Fruit fly (Drosophila melanogaster) whole organism, embryonic: Measurements from ENCODE around the gene CG46462.

Source experiments
- BEAF-32 ChIP-seq: fragments of 200-800 bp; sonication (Bioruptor generic); optimal IDR thresholded peaks from 3 replicates; lab custom pipeline; 2017; ENCODE audit warnings: missing biosample characterization, missing genetic modification characterization, mild to moderate bottlenecking, moderate library complexity, missing genetic modification reagents
- Bteb2 ChIP-seq: fragments of 200-800 bp; sonication (Bioruptor generic); optimal IDR thresholded peaks from 2 replicates; lab custom pipeline; 2016; ENCODE audit warnings: missing biosample characterization, missing genetic modification characterization
- CG10209 ChIP-seq: fragments of 200-800 bp; sonication (Bioruptor generic); optimal IDR thresholded peaks from 3 replicates; lab custom pipeline; 2017; ENCODE audit warnings: missing biosample characterization, mild to moderate bottlenecking, missing genetic modification characterization, missing genetic modification reagents
- CG11398 ChIP-seq: fragments of 200-800 bp; sonication (Bioruptor generic); optimal IDR thresholded peaks from 2 replicates; lab custom pipeline; 2016; ENCODE audit warnings: missing biosample characterization, missing genetic modification characterization
- CG13287 ChIP-seq: fragments of 200-800 bp; sonication (Bioruptor generic); IDR thresholded peaks from 2 replicates; pipeline ENCODE4 v1.3.6; 2022; ENCODE audit warnings: missing biosample characterization, missing genetic modification characterization; ENCODE audit not compliant: partially characterized antibody
- CG14050 ChIP-seq: fragments of 200-800 bp; sonication (Bioruptor generic); IDR thresholded peaks from 3 replicates; pipeline ENCODE4 v1.3.6; 2022; ENCODE audit warnings: missing biosample characterization, missing genetic modification characterization
- CG16815 ChIP-seq: fragments of 200-800 bp; sonication (Bioruptor generic); optimal IDR thresholded peaks from 3 replicates; lab custom pipeline; 2017; ENCODE audit warnings: missing biosample characterization, mild to moderate bottlenecking, missing genetic modification characterization
- CG16863 ChIP-seq: fragments of 200-800 bp; sonication (Bioruptor generic); optimal IDR thresholded peaks from 3 replicates; lab custom pipeline; 2016; ENCODE audit warnings: missing biosample characterization, missing genetic modification characterization
- CG17328 ChIP-seq: fragments of 200-800 bp; sonication (Bioruptor generic); IDR thresholded peaks from 2 replicates; pipeline ENCODE4 v1.3.6; 2022; ENCODE audit warnings: missing biosample characterization, missing genetic modification characterization
- CG18262 ChIP-seq: fragments of 200-800 bp; optimal IDR thresholded peaks from 3 replicates; lab custom pipeline; 2019; ENCODE audit warnings: missing biosample characterization, mild to moderate bottlenecking, missing genetic modification characterization, moderate library complexity
- CG2120 ChIP-seq: fragments of 200-800 bp; sonication (Bioruptor generic); optimal IDR thresholded peaks from 3 replicates; lab custom pipeline; 2016; ENCODE audit warnings: missing biosample characterization, missing genetic modification characterization
- CG2678 ChIP-seq: fragments of 200-800 bp; sonication (Bioruptor generic); optimal IDR thresholded peaks from 3 replicates; lab custom pipeline; 2019; ENCODE audit warnings: missing biosample characterization, mild to moderate bottlenecking, missing genetic modification characterization, moderate library complexity
- CG2889 ChIP-seq: fragments of 200-800 bp; sonication (Bioruptor generic); IDR thresholded peaks from 3 replicates; pipeline ENCODE4 v1.3.6; 2022; ENCODE audit warnings: missing biosample characterization, missing genetic modification characterization
- CG30403 ChIP-seq: fragments of 200-800 bp; sonication (Bioruptor generic); optimal IDR thresholded peaks from 3 replicates; lab custom pipeline; 2016; ENCODE audit warnings: missing biosample characterization, missing genetic modification characterization
- CG4820 ChIP-seq: fragments of 200-800 bp; sonication (Bioruptor generic); optimal IDR thresholded peaks from 3 replicates; lab custom pipeline; 2016; ENCODE audit warnings: missing biosample characterization, missing genetic modification characterization
- CG4854 ChIP-seq: fragments of 200-800 bp; sonication (Bioruptor generic); optimal IDR thresholded peaks from 2 replicates; lab custom pipeline; 2016; ENCODE audit warnings: missing biosample characterization, missing genetic modification characterization, inconsistent platforms
- Hey ChIP-seq: fragments of 200-800 bp; sonication (Bioruptor generic); optimal IDR thresholded peaks from 3 replicates; lab custom pipeline; 2018; ENCODE audit warnings: missing biosample characterization, mild to moderate bottlenecking, missing genetic modification characterization
- Lim3 ChIP-seq: fragments of 200-800 bp; sonication (Bioruptor generic); IDR thresholded peaks from 2 replicates; pipeline ENCODE4 v1.3.6; 2022; ENCODE audit warnings: missing biosample characterization, missing genetic modification characterization
- Myb ChIP-seq: fragments of 200-800 bp; sonication (Bioruptor generic); optimal IDR thresholded peaks from 2 replicates; lab custom pipeline; 2016; ENCODE audit warnings: missing biosample characterization, missing genetic modification characterization
- Oli ChIP-seq: fragments of 200-800 bp; sonication (Bioruptor generic); optimal IDR thresholded peaks from 2 replicates; lab custom pipeline; 2018; ENCODE audit warnings: missing biosample characterization, mild to moderate bottlenecking, missing genetic modification characterization, moderate library complexity
- Opbp ChIP-seq: fragments of 200-800 bp; sonication (Bioruptor generic); IDR thresholded peaks from 3 replicates; pipeline ENCODE4 v1.3.6; 2022; ENCODE audit warnings: missing biosample characterization, missing genetic modification characterization; ENCODE audit not compliant: partially characterized antibody
- Six4 ChIP-seq: fragments of 200-800 bp; sonication (Bioruptor generic); optimal IDR thresholded peaks from 2 replicates; lab custom pipeline; 2016; ENCODE audit warnings: missing biosample characterization, missing genetic modification characterization
- Tbp ChIP-seq: fragments of >200 bp; optimal IDR thresholded peaks from 2 replicates; lab custom pipeline; 2018; ENCODE audit warnings: missing biosample characterization, missing genetic modification characterization
- amos ChIP-seq: fragments of 200-800 bp; sonication (Bioruptor generic); IDR thresholded peaks from 2 replicates; pipeline ENCODE4 v1.3.6; 2022; ENCODE audit warnings: missing biosample characterization, missing genetic modification characterization; ENCODE audit not compliant: partially characterized antibody
- ci ChIP-seq: fragments of 200-800 bp; sonication (Bioruptor generic); IDR thresholded peaks from 3 replicates; pipeline ENCODE4 v1.3.6; 2022; ENCODE audit warnings: missing biosample characterization, missing genetic modification characterization
- corto ChIP-seq: fragments of 200-800 bp; sonication (Bioruptor generic); optimal IDR thresholded peaks from 2 replicates; lab custom pipeline; 2016; ENCODE audit warnings: missing biosample characterization, mild to moderate bottlenecking, missing genetic modification characterization, moderate library complexity
- dan ChIP-seq: fragments of 200-800 bp; sonication (Bioruptor generic); IDR thresholded peaks from 2 replicates; pipeline ENCODE4 v1.3.6; 2022; ENCODE audit warnings: missing biosample characterization, missing genetic modification characterization
- dysf ChIP-seq: fragments of 200-800 bp; sonication (Bioruptor generic); IDR thresholded peaks from 3 replicates; pipeline ENCODE4 v1.3.6; 2022; ENCODE audit warnings: missing biosample characterization, missing genetic modification characterization
- emc ChIP-seq: fragments of 200-800 bp; sonication (Bioruptor generic); optimal IDR thresholded peaks from 2 replicates; lab custom pipeline; 2016; ENCODE audit warnings: missing biosample characterization, missing genetic modification characterization
- ewg ChIP-seq: fragments of 200-800 bp; sonication (Bioruptor generic); optimal IDR thresholded peaks from 3 replicates; lab custom pipeline; 2017; ENCODE audit warnings: mild to moderate bottlenecking, missing biosample characterization, missing genetic modification reagents, missing genetic modification characterization
- exex ChIP-seq: fragments of 200-800 bp; sonication (Bioruptor generic); optimal IDR thresholded peaks from 4 replicates; lab custom pipeline; 2018; ENCODE audit warnings: missing biosample characterization, mild to moderate bottlenecking, missing genetic modification characterization, moderate library complexity
- h ChIP-seq: fragments of >200 bp; optimal IDR thresholded peaks from 2 replicates; lab custom pipeline; 2017
- ken ChIP-seq: fragments of 200-800 bp; sonication (Bioruptor generic); IDR thresholded peaks from 3 replicates; pipeline ENCODE4 v1.3.6; 2022; ENCODE audit warnings: missing biosample characterization, missing genetic modification characterization
- knrl ChIP-seq: fragments of 200-800 bp; sonication (Bioruptor generic); IDR thresholded peaks from 3 replicates; pipeline ENCODE4 v1.3.6; 2022; ENCODE audit warnings: missing biosample characterization, missing genetic modification characterization; ENCODE audit not compliant: partially characterized antibody
- nom ChIP-seq: fragments of 200-800 bp; sonication (Bioruptor generic); optimal IDR thresholded peaks from 2 replicates; lab custom pipeline; 2017; ENCODE audit warnings: missing biosample characterization, missing genetic modification characterization, mild to moderate bottlenecking, moderate library complexity, missing genetic modification reagents
- oc ChIP-seq: fragments of 200-800 bp; sonication (Bioruptor generic); optimal IDR thresholded peaks from 2 replicates; lab custom pipeline; 2018; ENCODE audit warnings: missing biosample characterization, mild to moderate bottlenecking, missing genetic modification characterization, moderate library complexity
- otp ChIP-seq: fragments of 200-800 bp; sonication (Bioruptor generic); IDR thresholded peaks from 3 replicates; pipeline ENCODE4, ENCODE4 v1.3.6; 2022; ENCODE audit warnings: missing biosample characterization, missing genetic modification characterization
- pzg ChIP-seq: fragments of 200-800 bp; sonication (Bioruptor generic); optimal IDR thresholded peaks from 3 replicates; lab custom pipeline; 2018; ENCODE audit warnings: missing biosample characterization, mild to moderate bottlenecking, missing genetic modification characterization, moderate library complexity
- salm ChIP-seq: fragments of 200-800 bp; sonication (Bioruptor generic); optimal IDR thresholded peaks from 2 replicates; lab custom pipeline; 2018; ENCODE audit warnings: missing biosample characterization, mild to moderate bottlenecking, missing genetic modification characterization
- sd ChIP-seq: fragments of 200-800 bp; sonication (Bioruptor generic); optimal IDR thresholded peaks from 3 replicates; lab custom pipeline; 2018; ENCODE audit warnings: missing biosample characterization, mild to moderate bottlenecking, missing genetic modification characterization, moderate library complexity
- sens ChIP-seq: fragments of 200-800 bp; sonication (Bioruptor generic); peaks from one replicate; lab custom pipeline; 2016; ENCODE audit warnings: missing biosample characterization, missing genetic modification characterization
- slbo ChIP-seq: fragments of 200-800 bp; sonication (Bioruptor generic); IDR thresholded peaks from 2 replicates; pipeline ENCODE4 v1.3.6; 2022; ENCODE audit warnings: missing biosample characterization, missing genetic modification characterization
- slp2 ChIP-seq: fragments of 200-800 bp; sonication (Bioruptor generic); optimal IDR thresholded peaks from 2 replicates; lab custom pipeline; 2016; ENCODE audit warnings: missing biosample characterization, missing genetic modification characterization
- ssp ChIP-seq: fragments of 200-800 bp; sonication (Bioruptor generic); IDR thresholded peaks from 2 replicates; pipeline ENCODE4 v1.3.6; 2022; ENCODE audit warnings: missing biosample characterization, missing genetic modification characterization
- stwl ChIP-seq: fragments of 200-800 bp; sonication (Bioruptor generic); optimal IDR thresholded peaks from 3 replicates; lab custom pipeline; 2018; ENCODE audit warnings: missing biosample characterization, mild to moderate bottlenecking, missing genetic modification characterization, moderate library complexity
- tx ChIP-seq: fragments of 200-800 bp; sonication (Bioruptor generic); optimal IDR thresholded peaks from 2 replicates; lab custom pipeline; 2016; ENCODE audit warnings: missing biosample characterization, missing genetic modification characterization
- unpg ChIP-seq: fragments of 200-800 bp; sonication (Bioruptor generic); optimal IDR thresholded peaks from 3 replicates; lab custom pipeline; 2018; ENCODE audit warnings: missing biosample characterization, mild to moderate bottlenecking, missing genetic modification characterization, moderate library complexity
- vnd ChIP-seq: fragments of 200-800 bp; sonication (Bioruptor generic); IDR thresholded peaks from 3 replicates; pipeline ENCODE4 v1.3.6; 2022; ENCODE audit warnings: missing biosample characterization, missing genetic modification characterization; ENCODE audit not compliant: partially characterized antibody

Gene CG46462

dm6 chr3L:19968725-19969598 is 37.5 kb downstream of the CG46462 start (continued):
- TF ChIP-seq CG30403 (peak; percentile 3), corto (GFP tag; lab: Kevin White, UChicago) (no peak), Lim3 (GFP tag; lab: Robert Waterston, UW) (no peak), Hey (tag; lab: Kevin White, UChicago) (peak; percentile 80), Bteb2 (GFP tag; lab: Kevin White, UChicago) (no peak), exex (no peak), CG16863 (GFP tag; lab: Kevin White, UChicago) (no peak), Six4 (no peak), otp (GFP tag; lab: Robert Waterston, UW) (no peak), CG18262 (tag; lab: Kevin White, UChicago) (no peak), CG16815 (GFP tag; lab: Kevin White, UChicago) (no peak), CG2678 (tag; lab: Kevin White, UChicago) (no peak), tx (GFP tag; lab: Kevin White, UChicago) (no peak), CG2120 (GFP tag; lab: Kevin White, UChicago) (peak; percentile 16), nom (GFP tag; lab: Kevin White, UChicago) (no peak), CG17328 (GFP tag; lab: Robert Waterston, UW) (no peak), ci (GFP tag; lab: Robert Waterston, UW) (no peak), slp2 (GFP tag; lab: Kevin White, UChicago) (no peak), Oli (tag; lab: Kevin White, UChicago) (peak; percentile 28), ssp (GFP tag; lab: Robert Waterston, UW) (no peak), CG11398 (GFP tag; lab: Kevin White, UChicago) (no peak), sd (tag; lab: Kevin White, UChicago) (no peak), CG2889 (no peak), oc (tag; lab: Kevin White, UChicago) (no peak), sens (GFP tag; lab: Kevin White, UChicago) (peak; percentile 52), vnd (no peak), ken (GFP tag; lab: Robert Waterston, UW) (no peak), CG10209 (GFP tag; lab: Kevin White, UChicago) (no peak)
- TF ChIP-seq, all 482 proteins: peak for 27

- TF ChIP-seq ewg (GFP tag; lab: Kevin White, UChicago), result peak; percentile 18
- no peak for TF ChIP-seq unpg (GFP tag; lab: Kevin White, UChicago)
These were observed 46.6 kb downstream of the CG46462 start for dm6 chr3L:19978088-19978487.

dm6 chr3L:19979592-19979991 is 48.1 kb downstream of the CG46462 start, which contains the start of gene CG14182:
CG14182 (minus strand) TSS chr3L:19979812.
- TF ChIP-seq CG4854 (GFP tag; lab: Kevin White, UChicago) (no peak), slbo (no peak), Tbp (no peak), CG4820 (GFP tag; lab: Kevin White, UChicago) (no peak), CG14050 (GFP tag; lab: Robert Waterston, UW) (no peak), Myb (GFP tag; lab: Kevin White, UChicago) (no peak), salm (tag; lab: Kevin White, UChicago) (no peak), h (lab: Kevin White, UChicago) (no peak), dysf (GFP tag; lab: Robert Waterston, UW) (no peak), sens (GFP tag; lab: Kevin White, UChicago) (peak; percentile 63), amos (GFP tag; lab: Robert Waterston, UW) (peak; percentile 45; the same call in 1 of the 2 replicates), emc (GFP tag; lab: Kevin White, UChicago) (no peak), Opbp (GFP tag; lab: Robert Waterston, UW) (0 out of 3 replicates have a peak, but pooled peaks have one; percentile 39), pzg (GFP tag; lab: Kevin White, UChicago) (peak; percentile 57), BEAF-32 (peak; percentile 35), knrl (peak; percentile 49), dan (GFP tag; lab: Robert Waterston, UW) (no peak), stwl (tag; lab: Kevin White, UChicago) (peak; percentile 52), CG13287 (GFP tag; lab: Robert Waterston, UW) (peak; percentile 47; the same call in 1 of the 2 replicates)
